Fruit fly (Drosophila melanogaster) whole organism, pupa: ENCODE results near the gene CG14664.

Experiments used
- CG12605 ChIP-seq: fragments of 200-800 bp; sonication (Bioruptor generic); IDR thresholded peaks from 2 replicates; pipeline ENCODE4 v1.3.6; 2022; ENCODE audit warnings: missing biosample characterization, missing genetic modification characterization
- CG14655 ChIP-seq: fragments of 200-800 bp; sonication (Bioruptor generic); optimal IDR thresholded peaks from 3 replicates; lab custom pipeline; 2017; ENCODE audit warnings: mild to moderate bottlenecking, missing biosample characterization, missing genetic modification reagents, missing genetic modification characterization
- CG17806 ChIP-seq: fragments of 200-800 bp; sonication (Bioruptor generic); optimal IDR thresholded peaks from 2 replicates; lab custom pipeline; 2018; ENCODE audit warnings: missing biosample characterization, mild to moderate bottlenecking, missing genetic modification characterization, moderate library complexity
- CG34367 ChIP-seq: fragments of 200-800 bp; sonication (Bioruptor generic); optimal IDR thresholded peaks from 2 replicates; lab custom pipeline; 2018; ENCODE audit warnings: missing biosample characterization, mild to moderate bottlenecking, missing genetic modification characterization
- CG4496 ChIP-seq: fragments of 200-800 bp; sonication (Bioruptor generic); IDR thresholded peaks from 3 replicates; pipeline ENCODE4 v1.3.6; 2022; ENCODE audit warnings: missing biosample characterization, missing genetic modification characterization
- CG8301 ChIP-seq: fragments of 200-800 bp; sonication (Bioruptor generic); optimal IDR thresholded peaks from 2 replicates; lab custom pipeline; 2018; ENCODE audit warnings: missing biosample characterization, mild to moderate bottlenecking, missing genetic modification characterization
- D1 ChIP-seq: fragments of 200-800 bp; sonication (Bioruptor generic); optimal IDR thresholded peaks from 2 replicates; lab custom pipeline; 2018; ENCODE audit warnings: missing biosample characterization, mild to moderate bottlenecking, missing genetic modification characterization, moderate library complexity
- Pif1A ChIP-seq: fragments of 200-800 bp; sonication (Bioruptor generic); optimal IDR thresholded peaks from 3 replicates; lab custom pipeline; 2016; ENCODE audit warnings: missing biosample characterization, missing genetic modification characterization
- Snoo ChIP-seq: fragments of 200-800 bp; sonication (Bioruptor generic); optimal IDR thresholded peaks from 3 replicates; lab custom pipeline; 2017; ENCODE audit warnings: missing biosample characterization, mild to moderate bottlenecking, missing genetic modification characterization, inconsistent platforms
- fd96Ca ChIP-seq: fragments of 200-800 bp; sonication (Bioruptor generic); IDR thresholded peaks from 3 replicates; pipeline ENCODE4 v1.3.6; 2022; ENCODE audit warnings: missing biosample characterization, missing genetic modification characterization

DNA sequence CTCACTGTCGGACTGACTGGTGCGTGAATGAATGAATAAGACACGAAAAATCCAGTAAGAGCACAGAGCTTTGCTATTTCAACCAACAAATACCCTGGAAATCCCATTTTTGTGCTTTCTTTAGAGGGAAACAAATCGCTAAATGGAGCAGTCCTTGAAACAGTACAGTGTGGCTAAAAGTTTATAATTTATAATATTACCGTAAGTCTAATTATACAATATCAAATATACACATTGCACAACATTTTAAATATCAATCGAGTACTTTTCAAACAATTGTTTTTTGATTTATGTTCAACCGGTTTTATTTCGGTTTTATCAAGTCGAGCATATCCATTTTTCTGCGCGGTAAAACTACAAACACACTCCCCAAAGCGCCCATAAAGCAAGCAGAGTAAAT is 30.7 kb upstream of the CG14664 start:
- TF ChIP-seq fd96Ca (GFP tag; lab: Robert Waterston, UW) (no peak), Pif1A (GFP tag; lab: Kevin White, UChicago) (peak; percentile 8), CG14655 (GFP tag; lab: Kevin White, UChicago) (peak; percentile 7), CG17806 (tag; lab: Kevin White, UChicago) (no peak), D1 (tag; lab: Kevin White, UChicago) (no peak), Snoo (tag; lab: Kevin White, UChicago) (no peak), CG4496 (GFP tag; lab: Robert Waterston, UW) (no peak), CG34367 (no peak), CG12605 (GFP tag; lab: Robert Waterston, UW) (no peak), CG8301 (tag; lab: Kevin White, UChicago) (no peak)
